Worm (Caenorhabditis elegans) whole organism, L1 larva: ENCODE data around the gene C14B1.3.
A peak's percentile ranks its signal among the peaks of the same experiment; 100 is the strongest.

Source experiments
- C04F5.9 ChIP-seq: sonication (generic microtip); optimal IDR thresholded peaks from 2 replicates; lab custom pipeline; 2016; ENCODE audit warnings: missing genetic modification characterization, missing compliant biosample characterization
- C34B4.2 ChIP-seq: sonication (generic microtip); optimal IDR thresholded peaks from 2 replicates; lab custom pipeline; 2017; ENCODE audit warnings: mild to moderate bottlenecking, missing genetic modification characterization, missing compliant biosample characterization
- Y116A8C.19 ChIP-seq: sonication (generic microtip); optimal IDR thresholded peaks from 2 replicates; lab custom pipeline; 2016; ENCODE audit warnings: missing compliant biosample characterization, missing genetic modification characterization, borderline replicate concordance
- alr-1 ChIP-seq: fragments of 200-800 bp; sonication (Bioruptor generic); optimal IDR thresholded peaks from 2 replicates; lab custom pipeline; 2018; ENCODE audit warnings: borderline replicate concordance, mild to moderate bottlenecking, missing genetic modification characterization, missing compliant biosample characterization
- aly-2 ChIP-seq: fragments of 150-350 bp; optimal IDR thresholded peaks from 2 replicates; lab custom pipeline; 2014; ENCODE audit warnings: missing biosample characterization, missing genetic modification characterization
- ama-1 ChIP-seq: fragments of 150-350 bp; optimal IDR thresholded peaks from 2 replicates; lab custom pipeline; 2014
- blmp-1 ChIP-seq: fragments of 150-350 bp; optimal IDR thresholded peaks from 2 replicates; lab custom pipeline; 2014; ENCODE audit warnings: missing biosample characterization, missing genetic modification characterization
- ceh-63 ChIP-seq: fragments of 200-800 bp; sonication (Bioruptor generic); optimal IDR thresholded peaks from 2 replicates; lab custom pipeline; 2018; ENCODE audit warnings: mild to moderate bottlenecking, missing genetic modification characterization, missing compliant biosample characterization
- ceh-8 ChIP-seq: fragments of 200-800 bp; sonication (Bioruptor generic); optimal IDR thresholded peaks from 2 replicates; lab custom pipeline; 2018; ENCODE audit warnings: mild to moderate bottlenecking, missing genetic modification characterization, moderate library complexity, missing compliant biosample characterization
- dpl-1 ChIP-seq, 3 experiments: fragments of 150-350 bp in 2 of 3; sonication (generic microtip) in 1 of 3; optimal IDR thresholded peaks; 2 replicates each; lab custom pipeline; 2014 to 2017; ENCODE audit warnings: missing biosample characterization in 3 of 3, missing genetic modification characterization in 3 of 3, missing genetic modification reagents in 3 of 3
- efl-1 ChIP-seq, 4 experiments: fragments of 150-350 bp; optimal IDR thresholded peaks in 3 of 4; peaks in 1 of 4; 1 replicate in 1 of 4; 2 replicates in 3 of 4; lab custom pipeline; 2014; ENCODE audit warnings: missing biosample characterization in 2 of 4, missing genetic modification characterization in 2 of 4, missing genetic modification reagents in 2 of 4
- egl-13 ChIP-seq: sonication (generic microtip); optimal IDR thresholded peaks from 2 replicates; lab custom pipeline; 2016; ENCODE audit warnings: missing genotype, missing genetic modification reagents, missing genetic modification characterization, missing compliant biosample characterization
- egl-27 ChIP-seq, 2 experiments: fragments of 150-350 bp in 1 of 2; sonication (generic microtip); optimal IDR thresholded peaks; 3 replicates each; lab custom pipeline; 2017 to 2018; ENCODE audit warnings: missing biosample characterization in 2 of 2, missing genetic modification characterization in 2 of 2, missing genetic modification reagents in 2 of 2
- elt-2 ChIP-seq: sonication (generic microtip); optimal IDR thresholded peaks from 2 replicates; lab custom pipeline; 2016; ENCODE audit warnings: missing genetic modification characterization, mild to moderate bottlenecking, inconsistent platforms, missing compliant biosample characterization, missing genetic modification reagents
- elt-3 ChIP-seq, 6 experiments: fragments of 150-350 bp in 1 of 6; sonication (generic microtip); optimal IDR thresholded peaks; 2 replicates each; lab custom pipeline; 2017 to 2018; ENCODE audit warnings: missing biosample characterization in 6 of 6, missing genetic modification characterization in 6 of 6, inconsistent platforms in 1 of 6
- fkh-10 ChIP-seq: sonication (generic microtip); optimal IDR thresholded peaks from 2 replicates; lab custom pipeline; 2017; ENCODE audit warnings: missing biosample characterization, missing genetic modification reagents, missing genetic modification characterization
- fkh-4 ChIP-seq: sonication (generic microtip); optimal IDR thresholded peaks from 2 replicates; lab custom pipeline; 2016; ENCODE audit warnings: missing compliant biosample characterization, missing genetic modification characterization, borderline replicate concordance
- fos-1 ChIP-seq: fragments of 150-350 bp; optimal IDR thresholded peaks from 2 replicates; lab custom pipeline; 2014; ENCODE audit warnings: missing biosample characterization, missing genetic modification characterization
- grh-1 ChIP-seq: fragments of 200-800 bp; sonication (Bioruptor generic); IDR thresholded peaks from 2 replicates; pipeline ENCODE4 v1.3.6; 2022; ENCODE audit warnings: missing genetic modification reagents, missing genetic modification characterization, missing compliant biosample characterization
- hlh-17 ChIP-seq: fragments of 200-800 bp; sonication (Bioruptor generic); optimal IDR thresholded peaks from 2 replicates; lab custom pipeline; 2018; ENCODE audit warnings: missing genetic modification characterization, mild to moderate bottlenecking, missing compliant biosample characterization, moderate library complexity, borderline replicate concordance
- hlh-4 ChIP-seq: sonication (generic microtip); optimal IDR thresholded peaks from 2 replicates; lab custom pipeline; 2016; ENCODE audit warnings: mild to moderate bottlenecking, missing genetic modification characterization, missing compliant biosample characterization
- isw-1 ChIP-seq: fragments of 200-800 bp; sonication (Bioruptor generic); IDR thresholded peaks from 2 replicates; pipeline ENCODE4 v1.3.6; 2022; ENCODE audit warnings: missing genetic modification characterization, missing compliant biosample characterization
- lin-13 ChIP-seq: fragments of 150-350 bp; optimal IDR thresholded peaks from 2 replicates; lab custom pipeline; 2014; ENCODE audit warnings: missing biosample characterization, missing genetic modification reagents, missing genetic modification characterization
- lin-14 ChIP-seq: fragments of 200-800 bp; sonication (Bioruptor generic); optimal IDR thresholded peaks from 2 replicates; lab custom pipeline; 2018; ENCODE audit warnings: mild to moderate bottlenecking, missing genetic modification characterization, moderate library complexity, missing compliant biosample characterization
- lin-15B ChIP-seq: fragments of 150-350 bp; sonication (generic microtip); optimal IDR thresholded peaks from 3 replicates; lab custom pipeline; 2014; ENCODE audit warnings: missing biosample characterization, missing genetic modification characterization
- lin-35 ChIP-seq, 2 experiments: fragments of 150-350 bp; optimal IDR thresholded peaks; 2 replicates each; lab custom pipeline; 2014; ENCODE audit warnings: missing biosample characterization in 2 of 2, missing genetic modification characterization in 2 of 2, missing genetic modification reagents in 2 of 2
- mab-9 ChIP-seq: fragments of 200-800 bp; sonication (Bioruptor generic); IDR thresholded peaks from 2 replicates; pipeline ENCODE4 v1.3.6; 2022; ENCODE audit warnings: missing genetic modification reagents, missing genetic modification characterization, missing compliant biosample characterization
- mep-1 ChIP-seq: fragments of 150-350 bp; optimal IDR thresholded peaks from 2 replicates; lab custom pipeline; 2014; ENCODE audit warnings: missing biosample characterization, missing genetic modification characterization
- nhr-20 ChIP-seq: sonication (generic microtip); optimal IDR thresholded peaks from 2 replicates; lab custom pipeline; 2016; ENCODE audit warnings: mild to moderate bottlenecking, missing genetic modification characterization, missing compliant biosample characterization
- nhr-237 ChIP-seq: fragments of 150-350 bp; optimal IDR thresholded peaks from 2 replicates; lab custom pipeline; 2014; ENCODE audit warnings: missing biosample characterization, missing genetic modification characterization
- nhr-28 ChIP-seq: fragments of 150-350 bp; optimal IDR thresholded peaks from 2 replicates; lab custom pipeline; 2014; ENCODE audit warnings: missing biosample characterization, missing genetic modification characterization
- nhr-47 ChIP-seq: sonication (generic microtip); optimal IDR thresholded peaks from 2 replicates; lab custom pipeline; 2016; ENCODE audit warnings: mild to moderate bottlenecking, missing genetic modification characterization, moderate library complexity, missing compliant biosample characterization
- nhr-77 ChIP-seq: fragments of 150-350 bp; optimal IDR thresholded peaks from 2 replicates; lab custom pipeline; 2014; ENCODE audit warnings: missing biosample characterization, missing genetic modification characterization
- nhr-84 ChIP-seq: sonication (generic microtip); optimal IDR thresholded peaks from 2 replicates; lab custom pipeline; 2017; ENCODE audit warnings: missing biosample characterization, missing genetic modification characterization
- nhr-85 ChIP-seq: sonication (generic microtip); peaks from one replicate; lab custom pipeline; 2016; ENCODE audit warnings: missing genetic modification characterization, inconsistent platforms, missing compliant biosample characterization
- nhr-90 ChIP-seq: sonication (generic microtip); optimal IDR thresholded peaks from 2 replicates; lab custom pipeline; 2016; ENCODE audit warnings: mild to moderate bottlenecking, missing genetic modification characterization, missing compliant biosample characterization; ENCODE audit not compliant: poor library complexity
- pag-3 ChIP-seq: sonication (generic microtip); optimal IDR thresholded peaks from 2 replicates; lab custom pipeline; 2017; ENCODE audit warnings: missing genetic modification characterization, mild to moderate bottlenecking, missing compliant biosample characterization, antibody characterized with exemption, borderline replicate concordance; ENCODE audit not compliant: insufficient read depth
- pqm-1 ChIP-seq: sonication (generic microtip); optimal IDR thresholded peaks from 3 replicates; lab custom pipeline; 2017; ENCODE audit warnings: missing biosample characterization, missing genetic modification characterization
- rnt-1 ChIP-seq: sonication (generic microtip); optimal IDR thresholded peaks from 2 replicates; lab custom pipeline; 2016; ENCODE audit warnings: mild to moderate bottlenecking, missing genetic modification characterization, moderate library complexity, missing compliant biosample characterization
- skn-1 ChIP-seq: fragments of 150-350 bp; optimal IDR thresholded peaks from 2 replicates; lab custom pipeline; 2014; ENCODE audit warnings: missing biosample characterization, missing genetic modification characterization
- snpc-4 ChIP-seq: fragments of 150-350 bp; optimal IDR thresholded peaks from 2 replicates; lab custom pipeline; 2014; ENCODE audit warnings: missing biosample characterization, missing genetic modification characterization
- sup-37 ChIP-seq: fragments of 200-800 bp; sonication (Bioruptor generic); optimal IDR thresholded peaks from 2 replicates; lab custom pipeline; 2018; ENCODE audit warnings: mild to moderate bottlenecking, missing genetic modification characterization, missing compliant biosample characterization
- swsn-7 ChIP-seq: sonication (generic microtip); optimal IDR thresholded peaks from 2 replicates; lab custom pipeline; 2016; ENCODE audit warnings: missing genetic modification characterization, missing compliant biosample characterization
- tlp-1 ChIP-seq: fragments of 150-350 bp; optimal IDR thresholded peaks from 2 replicates; lab custom pipeline; 2014; ENCODE audit warnings: missing biosample characterization, missing genetic modification characterization
- unc-130 ChIP-seq: fragments of 150-350 bp; optimal IDR thresholded peaks from 2 replicates; lab custom pipeline; 2017; ENCODE audit warnings: missing biosample characterization, missing genetic modification characterization, inconsistent platforms
- unc-30 ChIP-seq: sonication (generic microtip); optimal IDR thresholded peaks from 2 replicates; lab custom pipeline; 2017; ENCODE audit warnings: missing biosample characterization, missing genetic modification characterization
- unc-62 ChIP-seq: fragments of 150-350 bp; optimal IDR thresholded peaks from 2 replicates; lab custom pipeline; 2014; ENCODE audit warnings: missing biosample characterization, missing genetic modification reagents, missing genetic modification characterization
- unc-86 ChIP-seq: sonication (generic microtip); optimal IDR thresholded peaks from 2 replicates; lab custom pipeline; 2016; ENCODE audit warnings: missing genetic modification characterization, missing compliant biosample characterization
- unc-98 ChIP-seq: fragments of 200-800 bp; sonication (Bioruptor generic); IDR thresholded peaks from 2 replicates; pipeline ENCODE4 v1.3.6; 2022; ENCODE audit warnings: missing genetic modification characterization, missing compliant biosample characterization
- vab-15 ChIP-seq: sonication (generic microtip); optimal IDR thresholded peaks from 2 replicates; lab custom pipeline; 2017; ENCODE audit warnings: missing genotype, mild to moderate bottlenecking, missing genetic modification characterization, missing compliant biosample characterization
- xbp-1 ChIP-seq: sonication (generic microtip); optimal IDR thresholded peaks from 2 replicates; lab custom pipeline; 2016; ENCODE audit warnings: missing genetic modification characterization, missing compliant biosample characterization
- zip-4 ChIP-seq: fragments of 200-800 bp; sonication (Bioruptor generic); optimal IDR thresholded peaks from 2 replicates; lab custom pipeline; 2018; ENCODE audit warnings: mild to moderate bottlenecking, missing genetic modification characterization, moderate library complexity, missing compliant biosample characterization
- ztf-11 ChIP-seq, 2 experiments: sonication (generic microtip); optimal IDR thresholded peaks; 2 replicates each; lab custom pipeline; 2016 to 2017; ENCODE audit warnings: missing genetic modification characterization in 2 of 2, missing biosample characterization in 1 of 2, missing compliant biosample characterization in 1 of 2

The C14B1.3 gene

ce11 chrIII:3703397-3703796 is at the start of gene C14B1.3:
C14B1.3 (plus strand) TSS chrIII:3703564.
- no peak for TF ChIP-seq unc-98 (GFP tag; lab: Robert Waterston, UW)
- TF ChIP-seq nhr-90 (tag; lab: Kevin White, UChicago) = no peak
- TF ChIP-seq unc-130 = no peak
- no peak for TF ChIP-seq ama-1
- peak; percentile 87 for TF ChIP-seq skn-1 (tag; lab: Kevin White, UChicago)
- no peak for TF ChIP-seq aly-2 (tag; lab: Kevin White, UChicago)
- TF ChIP-seq ceh-8 (GFP tag; lab: Kevin White, UChicago) = no peak
- TF ChIP-seq snpc-4 = no peak
- no peak for TF ChIP-seq efl-1 (optimal IDR thresholded peaks at IDR 0.05; lab: Kevin White, UChicago)
- peak; percentile 10 to 91 for TF ChIP-seq efl-1 (GFP tag; optimal IDR thresholded peaks at IDR 0.05 in 1 of 2; lab: Kevin White, UChicago)
- no peak for TF ChIP-seq C04F5.9 (tag; lab: Kevin White, UChicago)
- peak in 1 of 6 experiments; percentile 21 for TF ChIP-seq elt-3 (tag; optimal IDR thresholded peaks at IDR 0.05; lab: Kevin White, UChicago)
- no peak for TF ChIP-seq sup-37 (GFP tag; lab: Kevin White, UChicago)
- no peak for TF ChIP-seq nhr-85 (tag; lab: Kevin White, UChicago)
- no peak for TF ChIP-seq C34B4.2 (tag; lab: Kevin White, UChicago)
- TF ChIP-seq nhr-84 (tag; lab: Kevin White, UChicago) = no peak
- TF ChIP-seq nhr-237 = no peak
- TF ChIP-seq pag-3 (tag; lab: Kevin White, UChicago) = no peak
- TF ChIP-seq egl-27 (tag; optimal IDR thresholded peaks at IDR 0.05; lab: Kevin White, UChicago) = no peak
- no peak for TF ChIP-seq mab-9
- TF ChIP-seq rnt-1 (tag; lab: Kevin White, UChicago) = no peak
- no peak for TF ChIP-seq swsn-7 (tag; lab: Kevin White, UChicago)
- no peak for TF ChIP-seq grh-1 (GFP tag; lab: Robert Waterston, UW)
- peak; percentile 15 to 56 for TF ChIP-seq lin-35 (GFP tag; optimal IDR thresholded peaks at IDR 0.05; lab: Kevin White, UChicago)
- TF ChIP-seq ztf-11 (tag; optimal IDR thresholded peaks at IDR 0.05; lab: Kevin White, UChicago) = no peak
- no peak for TF ChIP-seq ceh-63 (GFP tag; lab: Kevin White, UChicago)
- peak; percentile 30 for TF ChIP-seq zip-4
- no peak for TF ChIP-seq fkh-4
- TF ChIP-seq isw-1 (GFP tag; lab: Robert Waterston, UW) = no peak
- TF ChIP-seq unc-86 (tag; lab: Kevin White, UChicago) = no peak
- peak; percentile 1 for TF ChIP-seq xbp-1 (tag; lab: Kevin White, UChicago)
- TF ChIP-seq Y116A8C.19 (tag; lab: Kevin White, UChicago) = no peak
- no peak for TF ChIP-seq fkh-10
- TF ChIP-seq fos-1 (tag; lab: Kevin White, UChicago) = no peak
- TF ChIP-seq unc-62 (GFP tag; lab: Kevin White, UChicago) = no peak
- TF ChIP-seq mep-1 (tag; lab: Kevin White, UChicago) = peak; percentile 3
- no peak for TF ChIP-seq blmp-1
- no peak for TF ChIP-seq tlp-1
- TF ChIP-seq hlh-4 (tag; lab: Kevin White, UChicago) = no peak
- no peak for TF ChIP-seq lin-15B (tag; lab: Kevin White, UChicago)
- no peak for TF ChIP-seq hlh-17 (GFP tag; lab: Kevin White, UChicago)
- no peak for TF ChIP-seq unc-30 (tag; lab: Kevin White, UChicago)
- TF ChIP-seq egl-13 = no peak
- TF ChIP-seq alr-1 (tag; lab: Kevin White, UChicago) = no peak
- no peak for TF ChIP-seq nhr-77 (tag; lab: Kevin White, UChicago)
- peak in 1 of 3 experiments; percentile 28 for TF ChIP-seq dpl-1 (GFP tag; optimal IDR thresholded peaks at IDR 0.05; lab: Kevin White, UChicago)
- TF ChIP-seq pqm-1 (tag; lab: Kevin White, UChicago) = no peak
- no peak for TF ChIP-seq lin-13 (GFP tag; lab: Kevin White, UChicago)
- no peak for TF ChIP-seq elt-2 (tag; lab: Kevin White, UChicago)
- TF ChIP-seq nhr-28 (tag; lab: Kevin White, UChicago) = no peak
- TF ChIP-seq vab-15 = no peak
- TF ChIP-seq lin-14 = peak; percentile 66
- TF ChIP-seq nhr-20 (tag; lab: Kevin White, UChicago) = no peak
- TF ChIP-seq nhr-47 = no peak
